Worm (Caenorhabditis elegans) whole organism, mixed stage, embryonic: ENCODE measurements around the gene K03B4.4.

Source experiments
- M03D4.4 ChIP-seq: sonication (generic microtip); optimal IDR thresholded peaks from 2 replicates; lab custom pipeline; 2017; ENCODE audit warnings: mild to moderate bottlenecking, missing genetic modification characterization, missing compliant biosample characterization
- bed-3 ChIP-seq: fragments of 200-800 bp; sonication (Bioruptor generic); optimal IDR thresholded peaks from 3 replicates; lab custom pipeline; 2018; ENCODE audit warnings: mild to moderate bottlenecking, missing genetic modification characterization, moderate library complexity, missing compliant biosample characterization
- blmp-1 ChIP-seq: fragments of 150-350 bp; optimal IDR thresholded peaks from 2 replicates; lab custom pipeline; 2014; ENCODE audit warnings: missing biosample characterization, missing genetic modification characterization
- ceh-39 ChIP-seq: fragments of 150-350 bp; optimal IDR thresholded peaks from 2 replicates; lab custom pipeline; 2014; ENCODE audit warnings: missing biosample characterization, missing genetic modification characterization
- ceh-43 ChIP-seq: fragments of 200-800 bp; sonication (Bioruptor generic); optimal IDR thresholded peaks from 2 replicates; lab custom pipeline; 2018; ENCODE audit warnings: mild to moderate bottlenecking, missing genetic modification characterization, moderate library complexity, missing compliant biosample characterization
- ceh-83 ChIP-seq: fragments of 200-800 bp; sonication (Bioruptor generic); optimal IDR thresholded peaks from 2 replicates; lab custom pipeline; 2018; ENCODE audit warnings: mild to moderate bottlenecking, missing genetic modification characterization, missing compliant biosample characterization
- ces-1 ChIP-seq: fragments of 150-350 bp; optimal IDR thresholded peaks from 2 replicates; lab custom pipeline; 2014; ENCODE audit warnings: missing biosample characterization, missing genetic modification reagents, missing genetic modification characterization
- cnd-1 ChIP-seq: fragments of 200-800 bp; sonication (Bioruptor generic); optimal IDR thresholded peaks from 2 replicates; lab custom pipeline; 2018; ENCODE audit warnings: mild to moderate bottlenecking, missing genetic modification characterization, missing compliant biosample characterization
- drap-1 ChIP-seq: fragments of 200-800 bp; sonication (Bioruptor generic); optimal IDR thresholded peaks from 3 replicates; lab custom pipeline; 2018; ENCODE audit warnings: mild to moderate bottlenecking, missing genetic modification characterization, missing compliant biosample characterization
- elt-1 ChIP-seq: sonication (generic microtip); optimal IDR thresholded peaks from 2 replicates; lab custom pipeline; 2017; ENCODE audit warnings: missing genetic modification characterization, mild to moderate bottlenecking, missing compliant biosample characterization, antibody characterized with exemption, moderate library complexity, borderline replicate concordance; ENCODE audit not compliant: insufficient read depth
- elt-3 ChIP-seq: fragments of 150-350 bp; optimal IDR thresholded peaks from 2 replicates; lab custom pipeline; 2014; ENCODE audit warnings: missing biosample characterization, missing genetic modification characterization
- flh-1 ChIP-seq: fragments of 200-800 bp; sonication (Bioruptor generic); optimal IDR thresholded peaks from 2 replicates; lab custom pipeline; 2018; ENCODE audit warnings: mild to moderate bottlenecking, missing genetic modification characterization, moderate library complexity, missing compliant biosample characterization
- ham-2 ChIP-seq: fragments of 200-800 bp; sonication (Bioruptor generic); optimal IDR thresholded peaks from 2 replicates; lab custom pipeline; 2018; ENCODE audit warnings: mild to moderate bottlenecking, missing genetic modification characterization, missing compliant biosample characterization
- hlh-1 ChIP-seq: fragments of 150-350 bp; optimal IDR thresholded peaks from 2 replicates; lab custom pipeline; 2014; ENCODE audit warnings: missing biosample characterization, missing genetic modification reagents, missing genetic modification characterization
- lin-13 ChIP-seq: fragments of 150-350 bp; optimal IDR thresholded peaks from 2 replicates; lab custom pipeline; 2014; ENCODE audit warnings: missing biosample characterization, missing genetic modification characterization
- lin-32 ChIP-seq: fragments of 200-800 bp; sonication (Bioruptor generic); optimal IDR thresholded peaks from 2 replicates; lab custom pipeline; 2018; ENCODE audit warnings: mild to moderate bottlenecking, missing genetic modification characterization, missing compliant biosample characterization
- lsy-2 ChIP-seq: fragments of 150-350 bp; optimal IDR thresholded peaks from 2 replicates; lab custom pipeline; 2014; ENCODE audit warnings: missing biosample characterization, missing genetic modification characterization
- mab-5 ChIP-seq: fragments of 150-350 bp; optimal IDR thresholded peaks from 2 replicates; lab custom pipeline; 2014; ENCODE audit warnings: missing biosample characterization, missing genetic modification characterization
- mep-1 ChIP-seq: fragments of 150-350 bp; optimal IDR thresholded peaks from 2 replicates; lab custom pipeline; 2017; ENCODE audit warnings: missing biosample characterization, missing genetic modification reagents, missing genetic modification characterization, inconsistent platforms
- nhr-12 ChIP-seq: fragments of 150-350 bp; optimal IDR thresholded peaks from 2 replicates; lab custom pipeline; 2014; ENCODE audit warnings: missing biosample characterization, missing genetic modification characterization
- nhr-2 ChIP-seq: fragments of 150-350 bp; optimal IDR thresholded peaks from 2 replicates; lab custom pipeline; 2014; ENCODE audit warnings: missing biosample characterization, missing genetic modification characterization
- nhr-237 ChIP-seq: fragments of 150-350 bp; optimal IDR thresholded peaks from 2 replicates; lab custom pipeline; 2014; ENCODE audit warnings: missing biosample characterization, missing genetic modification characterization
- nhr-28 ChIP-seq: fragments of 150-350 bp; optimal IDR thresholded peaks from 2 replicates; lab custom pipeline; 2014; ENCODE audit warnings: missing biosample characterization, missing genetic modification characterization
- pha-4 ChIP-seq: fragments of 150-350 bp; optimal IDR thresholded peaks from 2 replicates; lab custom pipeline; 2018; ENCODE audit warnings: missing biosample characterization, missing genetic modification reagents, missing genetic modification characterization
- sptf-1 ChIP-seq: sonication (generic microtip); optimal IDR thresholded peaks from 2 replicates; lab custom pipeline; 2017; ENCODE audit warnings: mild to moderate bottlenecking, missing genetic modification characterization, moderate library complexity, missing compliant biosample characterization
- unc-39 ChIP-seq: fragments of 150-350 bp; optimal IDR thresholded peaks from 2 replicates; lab custom pipeline; 2014; ENCODE audit warnings: missing biosample characterization, missing genetic modification characterization
- unc-62 ChIP-seq: fragments of 150-350 bp; optimal IDR thresholded peaks from 2 replicates; lab custom pipeline; 2014; ENCODE audit warnings: missing biosample characterization, missing genetic modification reagents, missing genetic modification characterization
- zip-8 ChIP-seq: fragments of 150-350 bp; optimal IDR thresholded peaks from 2 replicates; lab custom pipeline; 2014; ENCODE audit warnings: missing biosample characterization, missing genetic modification characterization
- ztf-11 ChIP-seq: fragments of 150-350 bp; optimal IDR thresholded peaks from 2 replicates; lab custom pipeline; 2014; ENCODE audit warnings: missing biosample characterization, missing genetic modification characterization

The K03B4.4 gene

DNA sequence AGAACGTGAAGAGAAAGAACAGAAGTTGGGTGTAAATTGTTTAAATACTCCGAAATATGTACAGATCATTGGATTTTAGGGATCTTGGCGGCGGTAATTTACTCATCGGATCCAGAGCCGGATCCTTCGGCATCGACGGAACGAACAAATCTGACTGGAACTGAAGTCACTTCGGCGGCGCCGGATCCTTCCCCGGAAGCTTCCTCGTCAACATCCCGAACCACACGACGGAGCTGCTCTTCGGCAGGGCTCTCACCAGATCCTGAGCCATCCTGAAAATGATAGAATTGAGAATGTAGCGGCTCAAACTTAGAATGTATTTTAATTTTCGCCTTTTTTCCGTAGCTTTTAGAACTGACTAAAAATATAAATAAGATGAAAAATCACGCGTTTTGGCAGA is 9.9 kb downstream of the K03B4.4 start:
- TF ChIP-seq mep-1 (tag; lab: Kevin White, UChicago) (no peak), M03D4.4 (tag; lab: Kevin White, UChicago) (no peak), sptf-1 (tag; lab: Kevin White, UChicago) (no peak), mab-5 (tag; lab: Kevin White, UChicago) (no peak), pha-4 (tag; lab: Kevin White, UChicago) (no peak)

- TF ChIP-seq nhr-28 (no peak), pha-4 (tag; lab: Kevin White, UChicago) (no peak), blmp-1 (tag; lab: Kevin White, UChicago) (no peak), drap-1 (GFP tag; lab: Kevin White, UChicago) (no peak), ceh-43 (GFP tag; lab: Kevin White, UChicago) (no peak), ces-1 (GFP tag; lab: Kevin White, UChicago) (no peak), unc-62 (GFP tag; lab: Kevin White, UChicago) (no peak), nhr-237 (tag; lab: Kevin White, UChicago) (no peak), lin-13 (tag; lab: Kevin White, UChicago) (no peak), zip-8 (tag; lab: Kevin White, UChicago) (no peak), unc-39 (no peak), ham-2 (GFP tag; lab: Kevin White, UChicago) (no peak), M03D4.4 (tag; lab: Kevin White, UChicago) (no peak), nhr-2 (tag; lab: Kevin White, UChicago) (no peak), ztf-11 (no peak)
- TF ChIP-seq, all 35 proteins: peak for 0
These were observed 10.9 kb downstream of the K03B4.4 start, which contains the start of gene cpg-8 for ce11 chrV:4692382-4693281. Gene cpg-8 (minus strand): TSS chrV:4692432.

ce11 chrV:4693282-4693588 is 11.5 kb downstream of the K03B4.4 start:
- TF ChIP-seq mep-1 (tag; lab: Kevin White, UChicago) (no peak), cnd-1 (no peak), flh-1 (GFP tag; lab: Kevin White, UChicago) (no peak), hlh-1 (tag; lab: Kevin White, UChicago) (peak; percentile 43)

DNA sequence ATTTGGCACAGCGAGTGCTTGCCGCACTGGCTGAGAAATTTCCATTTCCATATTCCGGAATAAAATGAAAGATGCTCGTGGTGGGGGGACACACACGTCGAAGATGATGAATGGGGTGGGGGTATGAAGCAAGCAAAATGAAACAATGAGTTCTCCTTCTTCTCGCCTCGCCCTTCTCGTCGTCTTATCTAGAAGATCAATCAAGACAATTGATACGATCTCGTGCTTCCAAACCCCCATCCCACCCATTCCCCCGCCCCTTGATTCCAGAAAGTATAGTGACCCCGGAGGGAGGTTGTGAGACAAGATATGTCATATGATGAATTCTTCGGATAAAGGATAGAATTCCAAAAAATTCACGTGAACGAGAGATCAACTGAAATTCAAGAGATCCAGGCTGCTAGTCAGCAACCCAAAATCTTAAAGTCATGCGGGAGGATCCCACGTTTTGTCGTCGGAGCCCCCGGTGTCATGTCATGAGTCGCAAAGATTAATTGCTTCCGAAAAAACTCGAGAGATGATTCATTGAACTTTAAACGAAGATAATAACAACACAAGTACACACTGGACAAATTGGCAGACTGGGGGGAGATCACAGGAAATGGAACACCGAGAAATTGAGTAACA is 12.8 kb downstream of the K03B4.4 start:
- no peak for TF ChIP-seq elt-3 (tag; lab: Kevin White, UChicago)
- TF ChIP-seq elt-1: peak; percentile 92

DNA sequence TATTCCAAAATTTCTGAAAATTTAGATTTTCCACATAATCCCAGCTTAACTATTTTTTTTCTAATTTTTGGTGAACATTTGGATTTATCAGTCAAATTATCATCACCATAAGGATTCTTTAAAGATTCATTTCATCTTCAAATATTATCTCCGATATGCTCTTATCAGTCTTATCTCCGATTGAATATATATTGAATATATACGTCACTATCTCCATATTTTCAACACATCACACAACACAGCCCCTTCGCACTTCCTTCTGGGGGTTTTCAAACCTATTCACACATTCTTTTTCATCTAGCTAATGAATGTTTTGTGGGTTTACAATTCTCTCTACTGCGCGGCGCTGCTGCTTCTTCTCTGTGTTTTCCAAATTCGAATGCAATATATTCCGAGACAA is 16.9 kb downstream of the K03B4.4 start:
- TF ChIP-seq elt-1: peak; percentile 52
- peak; percentile 82 for TF ChIP-seq elt-3 (tag; lab: Kevin White, UChicago)
- no peak for TF ChIP-seq bed-3
- TF ChIP-seq, all 35 proteins: peak for 2

- no peak for TF ChIP-seq mep-1 (tag; lab: Kevin White, UChicago)
- no peak for TF ChIP-seq ham-2 (GFP tag; lab: Kevin White, UChicago)
- TF ChIP-seq nhr-12 (tag; lab: Kevin White, UChicago): no peak
- no peak for TF ChIP-seq ceh-83 (GFP tag; lab: Kevin White, UChicago)
- TF ChIP-seq lin-13 (tag; lab: Kevin White, UChicago): no peak
- TF ChIP-seq lsy-2 (tag; lab: Kevin White, UChicago): no peak
- no peak for TF ChIP-seq M03D4.4 (tag; lab: Kevin White, UChicago)
- TF ChIP-seq ceh-39: no peak
- TF ChIP-seq cnd-1: no peak
- no peak for TF ChIP-seq flh-1 (GFP tag; lab: Kevin White, UChicago)
- TF ChIP-seq nhr-2 (tag; lab: Kevin White, UChicago): no peak
- no peak for TF ChIP-seq lin-32 (GFP tag; lab: Kevin White, UChicago)
- no peak for TF ChIP-seq elt-3 (tag; lab: Kevin White, UChicago)
- TF ChIP-seq nhr-237 (tag; lab: Kevin White, UChicago): no peak
These were observed 18.4 kb downstream of the K03B4.4 start, which contains the start of gene ZC266.1 for ce11 chrV:4700189-4700588. Gene ZC266.1 (minus strand): TSS chrV:4700289.
